Fruit fly (Drosophila melanogaster): Measurements from ENCODE around the gene CG6126.

Gene CG6126

DNA sequence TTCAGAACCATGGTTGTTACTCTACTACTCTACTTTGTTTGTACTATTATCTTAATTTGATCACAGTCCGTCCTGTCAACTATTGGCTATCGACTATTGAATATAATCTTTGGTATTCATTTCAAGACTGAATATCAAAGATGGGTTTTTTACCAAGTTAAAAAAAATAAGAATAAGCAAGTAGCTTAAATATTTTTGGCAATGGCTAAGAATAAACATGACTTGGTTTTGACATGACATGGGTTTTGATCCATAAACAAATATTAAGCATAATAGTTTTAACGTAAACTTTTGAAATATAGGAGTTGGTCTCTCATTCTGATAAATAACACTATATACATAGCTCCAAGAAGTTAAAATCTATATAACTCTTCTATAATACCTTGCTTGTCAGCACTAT, 38.9 kb upstream of the CG6126 start:
- TF ChIP-seq usp (GFP tag; optimal IDR thresholded peaks at IDR 0.05) (no peak), pan (optimal IDR thresholded peaks at IDR 0.05) (no peak), psq (optimal IDR thresholded peaks at IDR 0.05) (no peak), Dll (optimal IDR thresholded peaks at IDR 0.05) (no peak), CG8478 (optimal IDR thresholded peaks at IDR 0.05) (no peak), EcR (GFP tag; optimal IDR thresholded peaks at IDR 0.05) (no peak)

DNA sequence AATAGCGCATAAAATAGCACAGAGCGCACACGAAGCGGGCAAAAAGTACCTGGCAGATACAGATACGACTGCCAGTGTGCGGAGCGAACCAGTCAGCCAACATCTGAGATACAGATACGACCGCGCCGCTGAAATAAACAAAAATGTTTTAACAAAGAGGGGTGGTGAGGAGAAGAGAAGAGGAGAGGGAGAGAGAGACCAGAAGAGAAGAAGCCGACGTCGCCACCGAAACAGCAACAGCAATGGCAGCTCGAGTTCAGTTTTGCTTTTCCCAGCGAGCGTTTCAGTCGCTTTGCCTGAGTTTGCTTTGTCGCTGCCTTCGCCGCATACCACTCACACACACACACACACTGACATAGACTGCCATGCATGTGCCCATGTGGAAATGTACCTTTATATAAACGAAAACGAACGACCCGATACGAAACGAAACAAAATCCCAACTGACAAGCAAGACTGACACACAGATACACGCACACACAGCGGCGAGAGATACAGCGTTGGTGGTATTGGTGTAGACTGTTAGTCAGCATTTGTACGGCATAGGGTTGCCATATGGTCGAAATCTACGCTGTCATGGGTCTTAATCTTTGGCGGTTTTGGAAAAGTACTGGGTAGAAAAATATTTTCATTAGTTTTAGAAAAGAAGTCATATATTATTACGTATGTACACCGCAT, 38.4 kb upstream of the CG6126 start:
- TF ChIP-seq EcR (GFP tag; optimal IDR thresholded peaks at IDR 0.05) (no peak), Dll (optimal IDR thresholded peaks at IDR 0.05) (peak; percentile 46), usp (GFP tag; optimal IDR thresholded peaks at IDR 0.05) (no peak)

DNA sequence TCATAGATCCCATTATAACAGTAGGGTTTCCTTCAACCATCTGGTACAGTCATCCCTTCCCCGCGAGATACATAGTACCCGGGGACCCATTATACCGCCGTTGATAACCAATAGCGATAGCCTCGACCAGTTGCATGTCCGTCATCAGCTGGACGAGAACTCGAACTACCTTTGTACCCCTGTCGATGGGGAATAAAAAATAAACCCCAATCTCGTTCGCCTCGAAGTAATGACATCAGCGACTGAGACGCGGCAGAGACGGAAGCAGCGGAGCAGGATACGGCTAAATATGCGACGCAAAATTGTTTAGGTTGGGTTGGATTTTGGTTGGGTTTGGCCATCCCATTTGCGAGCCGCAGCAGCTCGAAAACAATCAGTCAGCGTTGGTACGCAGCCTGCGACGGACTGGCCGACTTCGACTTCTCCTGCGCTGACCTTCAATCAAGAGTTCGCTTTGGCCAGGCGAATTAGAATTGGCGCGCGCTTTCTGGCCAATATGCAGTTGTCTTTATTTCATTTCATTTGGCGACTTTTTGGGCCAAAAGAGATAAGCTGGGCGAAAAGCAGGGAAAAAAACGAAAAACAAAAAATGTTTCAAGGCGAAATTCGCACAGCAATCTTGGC, 37.7 kb upstream of the CG6126 start:
- TF ChIP-seq EcR (GFP tag; optimal IDR thresholded peaks at IDR 0.05) (no peak), CG8478 (optimal IDR thresholded peaks at IDR 0.05) (no peak)

DNA sequence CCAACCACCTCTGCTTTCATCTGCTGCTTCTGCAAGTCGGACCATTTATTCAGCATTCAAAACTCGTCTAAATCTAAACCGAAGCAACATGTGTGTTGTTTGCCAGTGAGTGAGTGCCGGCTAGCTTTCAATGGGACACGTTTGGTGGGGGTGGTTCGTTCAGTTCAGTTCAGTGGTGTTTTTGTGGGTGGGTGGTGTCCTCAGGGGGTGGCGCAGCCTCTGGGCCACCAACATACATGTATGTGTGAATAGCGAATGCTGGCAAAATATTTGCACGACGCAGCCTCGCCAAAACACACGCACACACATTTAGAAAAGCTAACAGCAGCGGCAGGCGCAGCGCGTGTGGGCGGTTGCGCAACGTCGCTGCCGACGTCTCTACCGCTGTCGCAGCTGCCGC, 36.4 kb upstream of the CG6126 start:
- TF ChIP-seq usp (GFP tag; optimal IDR thresholded peaks at IDR 0.05): no peak
- no peak for TF ChIP-seq CG8478 (optimal IDR thresholded peaks at IDR 0.05)
- no peak for TF ChIP-seq psq (optimal IDR thresholded peaks at IDR 0.05)
- TF ChIP-seq pan (optimal IDR thresholded peaks at IDR 0.05): no peak
- TF ChIP-seq Dll (optimal IDR thresholded peaks at IDR 0.05): no peak
- no peak for TF ChIP-seq EcR (GFP tag; optimal IDR thresholded peaks at IDR 0.05)

DNA sequence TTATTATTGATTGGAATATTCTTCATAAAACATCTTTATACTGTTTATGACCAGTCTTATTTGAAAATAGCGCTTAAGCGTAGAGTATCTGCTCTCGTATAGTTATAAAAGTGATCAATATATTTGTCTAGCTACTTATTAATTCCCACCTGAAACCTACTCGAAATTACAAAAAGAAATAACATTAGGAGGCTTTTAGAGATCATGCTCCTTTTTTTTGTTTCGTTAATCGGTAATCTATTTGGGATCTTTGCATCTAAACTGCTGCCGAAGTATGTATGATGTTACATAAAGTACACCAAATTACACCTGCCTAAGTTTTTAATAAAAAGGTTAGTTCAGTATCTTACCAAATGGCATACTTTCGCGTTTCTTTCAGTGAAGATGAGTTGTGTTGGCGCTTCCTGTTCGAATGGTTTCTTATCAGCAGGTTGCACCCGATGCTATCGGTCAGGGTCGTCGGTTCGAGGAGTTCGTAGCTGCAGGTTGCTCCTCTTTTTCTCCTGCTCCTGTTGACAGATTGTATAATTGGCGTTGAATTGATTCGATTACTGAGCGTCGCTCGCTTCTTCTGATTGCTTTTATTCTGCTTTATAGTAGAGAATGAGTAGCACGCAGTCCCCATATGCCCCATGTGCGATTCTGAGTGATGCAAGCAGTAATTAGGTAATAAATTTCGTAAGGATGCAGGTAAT, 35.3 kb upstream of the CG6126 start:
- TF ChIP-seq EcR (GFP tag; optimal IDR thresholded peaks at IDR 0.05) (peak; percentile 55 to 65), pan (optimal IDR thresholded peaks at IDR 0.05) (no peak)

DNA sequence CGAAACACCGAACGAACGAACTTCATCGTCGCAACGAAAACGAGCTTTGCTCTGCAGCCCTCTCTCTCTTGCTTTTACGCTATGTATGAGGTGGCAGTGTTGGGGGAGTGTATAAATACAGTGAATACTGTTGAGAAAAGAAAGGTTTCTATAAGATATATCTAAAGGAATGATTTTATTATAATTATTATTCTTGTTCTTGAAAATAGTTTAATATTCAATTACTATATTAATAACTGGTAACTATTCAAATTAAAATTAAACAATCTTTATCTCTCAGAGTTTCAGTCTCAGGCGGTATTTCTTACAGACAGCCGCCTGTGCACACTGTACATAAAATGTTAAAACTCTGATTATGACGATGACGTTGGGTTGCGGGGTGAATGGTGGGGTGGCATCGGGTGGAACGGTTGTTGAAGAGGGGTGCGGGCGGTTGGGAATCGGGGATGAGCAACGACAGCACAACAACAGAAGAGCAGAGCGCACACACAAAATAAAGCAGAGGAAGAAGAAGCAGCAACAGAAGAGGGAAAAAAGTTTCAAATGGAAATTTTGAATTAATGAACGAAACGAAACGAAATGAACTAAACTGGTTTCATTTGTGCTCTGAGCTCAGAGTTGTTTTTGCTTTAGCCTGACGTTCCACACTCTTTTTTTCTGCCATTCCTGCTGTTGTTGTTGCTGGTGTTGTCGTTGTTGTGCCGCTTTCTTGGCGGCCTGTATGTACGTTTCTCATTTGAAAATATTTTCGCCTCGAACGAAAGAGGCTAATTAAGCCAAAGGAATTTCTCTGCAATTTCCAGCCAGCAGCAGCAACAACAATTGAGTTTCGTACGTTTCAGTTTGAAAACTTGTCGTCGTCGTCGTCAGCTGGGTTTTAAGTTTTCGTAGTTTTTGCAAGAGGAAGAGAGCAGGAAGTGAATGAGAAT, 34.1 kb upstream of the CG6126 start:
- TF ChIP-seq psq (optimal IDR thresholded peaks at IDR 0.05) (no peak), EcR (GFP tag; optimal IDR thresholded peaks at IDR 0.05) (peak in 1 of 2 experiments; percentile 59)

DNA sequence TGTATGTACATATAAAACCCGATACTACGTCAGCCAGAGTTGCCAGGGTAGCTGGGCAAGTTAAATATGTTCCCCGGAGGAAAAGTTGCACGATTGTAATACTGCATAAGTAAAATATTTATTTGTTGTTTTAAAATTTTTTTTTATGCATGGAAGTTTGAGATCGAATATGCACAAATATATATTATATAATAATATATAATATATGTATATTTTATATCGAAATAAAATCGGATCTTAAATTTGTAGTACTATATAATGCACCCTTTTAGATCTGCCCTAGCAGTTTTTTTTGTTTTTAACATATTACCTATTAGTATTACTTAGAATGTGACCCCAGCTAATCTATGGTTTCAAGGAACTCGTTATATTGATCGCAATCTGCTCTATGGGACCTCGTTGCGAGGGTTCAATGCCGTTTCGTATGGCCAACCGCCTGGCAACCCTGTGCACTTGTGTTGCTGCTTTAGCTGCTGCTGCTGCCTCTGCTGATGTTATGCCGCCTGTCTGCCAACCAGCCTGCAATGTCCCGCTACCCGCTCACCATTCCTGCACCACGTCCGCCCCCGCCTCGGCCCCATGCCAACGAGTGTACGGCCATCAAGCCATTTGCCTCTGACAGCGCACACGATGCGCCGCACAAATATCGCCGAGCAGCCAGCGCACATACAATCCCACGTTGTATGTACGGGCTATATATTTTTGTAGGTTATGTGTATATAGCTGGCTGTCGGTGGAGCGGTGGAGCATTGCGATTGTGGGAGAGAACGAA, 33.2 kb upstream of the CG6126 start:
- TF ChIP-seq usp (GFP tag; optimal IDR thresholded peaks at IDR 0.05) (no peak), EcR (GFP tag; optimal IDR thresholded peaks at IDR 0.05) (peak in 1 of 2 experiments; percentile 82)

DNA sequence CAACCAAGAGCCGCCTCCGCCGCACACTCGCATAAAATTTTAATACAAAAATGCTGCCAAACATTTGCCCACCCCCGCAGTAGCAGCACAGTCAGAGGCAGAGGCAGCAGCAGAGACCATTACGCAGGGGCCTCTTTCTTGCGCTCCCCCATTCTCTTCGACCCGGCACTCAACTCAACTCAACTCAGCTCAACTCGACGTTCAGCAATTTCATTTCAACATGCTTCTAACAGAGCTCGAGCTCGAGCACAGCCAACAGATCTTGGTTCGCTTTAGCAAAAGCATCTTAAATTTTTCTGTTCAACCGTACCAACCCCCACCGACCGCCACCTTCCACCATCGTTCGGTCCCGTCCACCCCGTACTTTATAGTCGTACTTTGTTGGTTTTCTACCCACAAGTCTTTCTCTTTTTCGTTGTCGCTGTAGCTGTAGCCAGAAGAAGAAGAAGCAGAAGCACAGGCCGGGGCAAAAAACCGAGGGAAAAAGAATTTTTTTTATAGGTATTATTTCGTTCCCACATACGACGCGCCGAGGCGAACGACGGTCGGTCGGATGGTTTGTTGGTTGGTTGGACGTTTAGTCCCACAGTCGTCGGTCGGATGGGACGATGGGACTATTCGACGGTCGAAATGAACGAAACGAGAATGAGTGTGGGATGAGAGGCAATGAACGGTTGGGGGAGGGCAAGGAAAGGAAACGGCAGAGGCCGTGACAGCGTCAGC, 32.5 kb upstream of the CG6126 start:
- TF ChIP-seq usp (GFP tag; optimal IDR thresholded peaks at IDR 0.05) (no peak), EcR (GFP tag; optimal IDR thresholded peaks at IDR 0.05) (peak in 1 of 2 experiments; percentile 86), pan (optimal IDR thresholded peaks at IDR 0.05) (no peak), CG8478 (optimal IDR thresholded peaks at IDR 0.05) (no peak), Dll (optimal IDR thresholded peaks at IDR 0.05) (peak; percentile 56)

DNA sequence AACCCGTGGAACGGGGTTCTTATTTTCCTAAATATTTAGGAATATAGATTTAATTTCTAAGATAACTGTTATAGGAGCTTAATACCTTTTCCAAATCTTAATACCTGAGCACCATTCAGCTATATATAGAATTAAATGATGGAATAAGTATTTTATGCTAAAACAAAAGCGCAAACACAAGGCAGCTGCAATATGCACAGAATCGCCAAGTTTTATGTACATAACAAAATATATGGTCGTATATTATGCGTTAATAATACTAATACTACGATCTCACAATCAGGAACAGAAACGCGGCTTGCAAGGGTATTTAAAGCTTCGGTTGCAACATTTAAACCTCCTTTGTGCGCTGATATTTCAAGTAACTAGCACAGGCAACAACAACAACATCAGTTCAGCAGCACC, 31.9 kb upstream of the CG6126 start:
- no peak for TF ChIP-seq Dll (optimal IDR thresholded peaks at IDR 0.05)
- no peak for TF ChIP-seq CG8478 (optimal IDR thresholded peaks at IDR 0.05)
- TF ChIP-seq usp (GFP tag; optimal IDR thresholded peaks at IDR 0.05): no peak
- TF ChIP-seq psq (optimal IDR thresholded peaks at IDR 0.05): no peak
- no peak for TF ChIP-seq EcR (GFP tag; optimal IDR thresholded peaks at IDR 0.05)
- TF ChIP-seq pan (optimal IDR thresholded peaks at IDR 0.05): no peak

DNA sequence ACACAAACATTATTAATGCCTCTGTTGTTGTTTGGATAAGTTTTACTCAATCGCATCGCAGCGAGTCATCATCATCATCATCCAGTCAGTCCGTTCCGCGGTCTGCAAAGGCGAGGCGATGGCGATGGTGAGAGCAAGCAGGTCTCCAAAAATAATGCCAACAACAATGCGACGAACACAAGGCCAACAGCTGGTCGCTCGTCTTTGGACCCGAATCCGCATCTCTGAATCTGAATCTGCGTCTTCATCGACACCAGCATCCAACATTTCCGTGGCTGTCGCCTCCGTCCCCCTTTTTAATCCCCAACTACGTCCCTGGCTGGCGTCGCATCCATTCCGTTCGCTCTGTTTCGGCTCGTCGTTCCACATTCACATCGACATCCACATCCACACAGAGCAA, 31.4 kb upstream of the CG6126 start:
- no peak for TF ChIP-seq EcR (GFP tag; optimal IDR thresholded peaks at IDR 0.05)
- no peak for TF ChIP-seq usp (GFP tag; optimal IDR thresholded peaks at IDR 0.05)
- no peak for TF ChIP-seq psq (optimal IDR thresholded peaks at IDR 0.05)
- no peak for TF ChIP-seq pan (optimal IDR thresholded peaks at IDR 0.05)
- peak; percentile 9 for TF ChIP-seq Dll (optimal IDR thresholded peaks at IDR 0.05)
- no peak for TF ChIP-seq CG8478 (optimal IDR thresholded peaks at IDR 0.05)

DNA sequence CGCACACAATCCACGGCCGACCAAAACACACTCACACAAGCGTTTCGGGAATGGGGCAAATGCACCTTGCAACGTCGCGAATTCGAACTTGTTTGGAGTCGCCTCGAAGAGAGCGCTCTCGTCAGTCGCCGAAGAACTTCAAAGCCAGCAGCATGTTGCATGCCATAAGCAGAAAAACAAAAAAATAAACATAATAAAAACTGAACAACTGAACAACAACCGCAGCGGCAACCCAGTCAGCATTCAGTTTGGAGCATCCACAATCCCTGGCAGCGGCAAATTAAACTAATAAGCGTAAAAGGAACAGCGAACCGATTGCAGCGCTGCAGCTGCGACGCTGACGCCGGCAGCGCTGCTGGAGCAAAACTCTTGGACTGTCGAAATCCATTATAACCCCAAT, 29.7 kb upstream of the CG6126 start:
- TF ChIP-seq psq (optimal IDR thresholded peaks at IDR 0.05) (no peak), usp (GFP tag; optimal IDR thresholded peaks at IDR 0.05) (no peak), pan (optimal IDR thresholded peaks at IDR 0.05) (no peak), CG8478 (optimal IDR thresholded peaks at IDR 0.05) (no peak), EcR (GFP tag; optimal IDR thresholded peaks at IDR 0.05) (no peak)

Measured in whole organism.